Worm (Caenorhabditis elegans) whole organism, L2 larva: ENCODE results near the gene Y37H2A.1.

Experiments
- nhr-11 ChIP-seq: fragments of 150-350 bp; optimal IDR thresholded peaks from 2 replicates; lab custom pipeline; 2014; ENCODE audit warnings: missing biosample characterization, missing genetic modification characterization
- nhr-25 ChIP-seq: fragments of 150-350 bp; sonication (generic microtip); optimal IDR thresholded peaks from 3 replicates; lab custom pipeline; 2014; ENCODE audit warnings: missing biosample characterization, missing genetic modification characterization
- snpc-4 ChIP-seq: fragments of 150-350 bp; optimal IDR thresholded peaks from 2 replicates; lab custom pipeline; 2014; ENCODE audit warnings: missing biosample characterization, missing genetic modification characterization
- zag-1 ChIP-seq: fragments of 150-350 bp; optimal IDR thresholded peaks from 2 replicates; lab custom pipeline; 2014; ENCODE audit warnings: missing biosample characterization, missing genetic modification characterization
- ztf-1 ChIP-seq: fragments of 200-800 bp; sonication (Bioruptor generic); conservative IDR thresholded peaks from 2 replicates; pipeline ENCODE4 v1.3.6; 2022; ENCODE audit warnings: missing genetic modification characterization, missing compliant biosample characterization

- TF ChIP-seq zag-1 (tag; lab: Kevin White, UChicago) (no peak), nhr-11 (tag; lab: Kevin White, UChicago) (no peak), ztf-1 (GFP tag; lab: Robert Waterston, UW) (no peak), snpc-4 (tag; lab: Kevin White, UChicago) (no peak), nhr-25 (tag; lab: Kevin White, UChicago) (no peak)
These were observed 14.1 kb upstream of the Y37H2A.1 start for ce11 chrV:18093941-18094340.
